Fruit fly (Drosophila melanogaster) whole organism, embryonic: ENCODE data around the gene Sas-6.
A peak's percentile ranks its signal among the peaks of the same experiment; 100 is the strongest.

Experiments used
- Adf1 ChIP-seq: fragments of 200-800 bp; sonication (Bioruptor generic); IDR thresholded peaks from 2 replicates; pipeline ENCODE4 v1.3.6; 2022; ENCODE audit warnings: missing biosample characterization, missing genetic modification characterization
- Atf6 ChIP-seq: fragments of 200-800 bp; sonication (Bioruptor generic); IDR thresholded peaks from 2 replicates; pipeline ENCODE4 v1.3.6; 2022; ENCODE audit warnings: missing biosample characterization, missing genetic modification characterization
- CG10543 ChIP-seq: fragments of 200-800 bp; sonication (Bioruptor generic); optimal IDR thresholded peaks from 3 replicates; lab custom pipeline; 2017; ENCODE audit warnings: missing biosample characterization, mild to moderate bottlenecking, missing genetic modification characterization, moderate library complexity
- CG11723 ChIP-seq: fragments of 200-800 bp; sonication (Bioruptor generic); optimal IDR thresholded peaks from 2 replicates; lab custom pipeline; 2017; ENCODE audit warnings: missing biosample characterization, mild to moderate bottlenecking, missing genetic modification characterization
- CG12219 ChIP-seq: fragments of 200-800 bp; sonication (Bioruptor generic); optimal IDR thresholded peaks from 3 replicates; lab custom pipeline; 2018; ENCODE audit warnings: missing biosample characterization, mild to moderate bottlenecking, missing genetic modification characterization
- CG12769 ChIP-seq: fragments of 200-800 bp; sonication (Bioruptor generic); optimal IDR thresholded peaks from 2 replicates; lab custom pipeline; 2019; ENCODE audit warnings: missing biosample characterization, mild to moderate bottlenecking, missing genetic modification characterization, moderate library complexity
- CG13624 ChIP-seq: fragments of 200-800 bp; sonication (Bioruptor generic); optimal IDR thresholded peaks from 2 replicates; lab custom pipeline; 2016; ENCODE audit warnings: missing biosample characterization, missing genetic modification characterization
- CG14014 ChIP-seq: fragments of 200-800 bp; sonication (Bioruptor generic); IDR thresholded peaks from 2 replicates; pipeline ENCODE4 v1.3.6; 2022; ENCODE audit warnings: missing biosample characterization, missing genetic modification characterization
- CG1647 ChIP-seq: fragments of 200-800 bp; sonication (Bioruptor generic); optimal IDR thresholded peaks from 3 replicates; lab custom pipeline; 2016; ENCODE audit warnings: missing biosample characterization, missing genetic modification characterization
- CG17361 ChIP-seq: fragments of 200-800 bp; sonication (Bioruptor generic); IDR thresholded peaks from 3 replicates; pipeline ENCODE4 v1.3.6; 2022; ENCODE audit warnings: missing biosample characterization, missing genetic modification characterization
- CG18262 ChIP-seq: fragments of 200-800 bp; optimal IDR thresholded peaks from 3 replicates; lab custom pipeline; 2019; ENCODE audit warnings: missing biosample characterization, mild to moderate bottlenecking, missing genetic modification characterization, moderate library complexity
- CG2712 ChIP-seq: fragments of 200-800 bp; optimal IDR thresholded peaks from 3 replicates; lab custom pipeline; 2019; ENCODE audit warnings: missing biosample characterization, mild to moderate bottlenecking, missing genetic modification characterization, moderate library complexity
- CG2875 ChIP-seq: fragments of 200-800 bp; sonication (Bioruptor generic); optimal IDR thresholded peaks from 2 replicates; lab custom pipeline; 2017; ENCODE audit warnings: missing biosample characterization, mild to moderate bottlenecking, missing genetic modification characterization, missing genetic modification reagents
- CG30403 ChIP-seq: fragments of 200-800 bp; sonication (Bioruptor generic); optimal IDR thresholded peaks from 3 replicates; lab custom pipeline; 2016; ENCODE audit warnings: missing biosample characterization, missing genetic modification characterization
- CG31224 ChIP-seq: fragments of 200-800 bp; sonication (Bioruptor generic); IDR thresholded peaks from 2 replicates; pipeline ENCODE4 v1.3.6; 2022; ENCODE audit warnings: missing biosample characterization, missing genetic modification characterization
- CG34422 ChIP-seq: fragments of 200-800 bp; sonication (Bioruptor generic); IDR thresholded peaks from 3 replicates; pipeline ENCODE4 v1.3.6; 2022; ENCODE audit warnings: missing biosample characterization, missing genetic modification characterization
- CG3726 ChIP-seq: fragments of 200-800 bp; sonication (Bioruptor generic); IDR thresholded peaks from 3 replicates; pipeline ENCODE4, ENCODE4 v1.3.6; 2022; ENCODE audit warnings: missing biosample characterization, missing genetic modification characterization
- CG3838 ChIP-seq: fragments of 200-800 bp; sonication (Bioruptor generic); optimal IDR thresholded peaks from 3 replicates; lab custom pipeline; 2016; ENCODE audit warnings: missing biosample characterization, missing genetic modification characterization
- CG4282 ChIP-seq: fragments of 200-800 bp; sonication (Bioruptor generic); optimal IDR thresholded peaks from 2 replicates; lab custom pipeline; 2016; ENCODE audit warnings: missing biosample characterization, missing genetic modification characterization
- CG4617 ChIP-seq: fragments of 200-800 bp; sonication (Bioruptor generic); optimal IDR thresholded peaks from 3 replicates; lab custom pipeline; 2016; ENCODE audit warnings: missing biosample characterization, missing genetic modification characterization, borderline replicate concordance
- CG6272 ChIP-seq: fragments of 200-800 bp; sonication (Bioruptor generic); IDR thresholded peaks from 2 replicates; pipeline ENCODE4 v1.3.6; 2022; ENCODE audit warnings: missing biosample characterization, missing genetic modification characterization
- CG6765 ChIP-seq: fragments of 200-800 bp; sonication (Bioruptor generic); optimal IDR thresholded peaks from 3 replicates; lab custom pipeline; 2017; ENCODE audit warnings: missing biosample characterization, mild to moderate bottlenecking, missing genetic modification characterization
- CG7987 ChIP-seq: fragments of 200-800 bp; sonication (Bioruptor generic); optimal IDR thresholded peaks from 2 replicates; lab custom pipeline; 2018; ENCODE audit warnings: missing biosample characterization, mild to moderate bottlenecking, missing genetic modification characterization, moderate library complexity
- CG8281 ChIP-seq: fragments of 200-800 bp; sonication (Bioruptor generic); optimal IDR thresholded peaks from 2 replicates; lab custom pipeline; 2018; ENCODE audit warnings: missing biosample characterization, mild to moderate bottlenecking, missing genetic modification characterization, moderate library complexity
- CG8924 ChIP-seq: fragments of 200-800 bp; optimal IDR thresholded peaks from 3 replicates; lab custom pipeline; 2019; ENCODE audit warnings: missing biosample characterization, mild to moderate bottlenecking, missing genetic modification characterization, moderate library complexity
- CrebB ChIP-seq: fragments of 200-800 bp; sonication (Bioruptor generic); optimal IDR thresholded peaks from 3 replicates; lab custom pipeline; 2018; ENCODE audit warnings: missing biosample characterization, mild to moderate bottlenecking, missing genetic modification characterization
- H2.0 ChIP-seq: fragments of 200-800 bp; sonication (Bioruptor generic); IDR thresholded peaks from 2 replicates; pipeline ENCODE4 v1.3.6; 2022; ENCODE audit warnings: missing biosample characterization, missing genetic modification characterization
- HLH4C ChIP-seq: fragments of 200-800 bp; sonication (Bioruptor generic); IDR thresholded peaks from 3 replicates; pipeline ENCODE4 v1.3.6; 2022; ENCODE audit warnings: missing biosample characterization, missing genetic modification characterization; ENCODE audit not compliant: partially characterized antibody
- Hey ChIP-seq: fragments of 200-800 bp; sonication (Bioruptor generic); optimal IDR thresholded peaks from 3 replicates; lab custom pipeline; 2018; ENCODE audit warnings: missing biosample characterization, mild to moderate bottlenecking, missing genetic modification characterization
- Hmr ChIP-seq: fragments of 200-800 bp; sonication (Bioruptor generic); optimal IDR thresholded peaks from 3 replicates; lab custom pipeline; 2017; ENCODE audit warnings: mild to moderate bottlenecking, missing biosample characterization, missing genetic modification reagents, missing genetic modification characterization
- Max ChIP-seq: fragments of 200-800 bp; sonication (Bioruptor generic); optimal IDR thresholded peaks from 2 replicates; lab custom pipeline; 2016; ENCODE audit warnings: missing biosample characterization, mild to moderate bottlenecking, missing genetic modification characterization
- Nf-YC ChIP-seq: fragments of 200-800 bp; optimal IDR thresholded peaks from 3 replicates; lab custom pipeline; 2019; ENCODE audit warnings: missing biosample characterization, mild to moderate bottlenecking, missing genetic modification characterization, moderate library complexity
- Pdp1 ChIP-seq, 2 experiments: fragments of 200-800 bp; sonication (Bioruptor generic); optimal IDR thresholded peaks; 3 replicates each; lab custom pipeline; 2016; ENCODE audit warnings: missing biosample characterization in 2 of 2, missing genetic modification characterization in 2 of 2, mild to moderate bottlenecking in 1 of 2, moderate library complexity in 1 of 2
- Sox102F ChIP-seq: fragments of 200-800 bp; sonication (Bioruptor generic); optimal IDR thresholded peaks from 2 replicates; lab custom pipeline; 2018; ENCODE audit warnings: missing biosample characterization, mild to moderate bottlenecking, missing genetic modification characterization, moderate library complexity
- ato ChIP-seq: fragments of 200-800 bp; sonication (Bioruptor generic); IDR thresholded peaks from 2 replicates; pipeline ENCODE4 v1.3.6; 2022; ENCODE audit warnings: missing biosample characterization, missing genetic modification characterization; ENCODE audit not compliant: partially characterized antibody
- fru ChIP-seq: fragments of >200 bp; optimal IDR thresholded peaks from 2 replicates; lab custom pipeline; 2017
- gfzf ChIP-seq: fragments of 200-800 bp; sonication (Bioruptor generic); optimal IDR thresholded peaks from 2 replicates; lab custom pipeline; 2016; ENCODE audit warnings: missing biosample characterization, mild to moderate bottlenecking, missing genetic modification characterization, moderate library complexity
- inv ChIP-seq: fragments of 200-800 bp; sonication (Bioruptor generic); IDR thresholded peaks from 2 replicates; pipeline ENCODE4 v1.3.6; 2022; ENCODE audit warnings: missing biosample characterization, missing genetic modification characterization; ENCODE audit not compliant: partially characterized antibody
- kni ChIP-seq: fragments of 200-800 bp; sonication (Bioruptor generic); optimal IDR thresholded peaks from 3 replicates; lab custom pipeline; 2017; ENCODE audit warnings: mild to moderate bottlenecking, missing biosample characterization, missing genetic modification reagents, missing genetic modification characterization
- lbe ChIP-seq: fragments of 200-800 bp; sonication (Bioruptor generic); optimal IDR thresholded peaks from 2 replicates; lab custom pipeline; 2016; ENCODE audit warnings: missing biosample characterization, mild to moderate bottlenecking, missing genetic modification characterization
- lilli ChIP-seq: fragments of 200-800 bp; sonication (Bioruptor generic); optimal IDR thresholded peaks from 3 replicates; lab custom pipeline; 2016; ENCODE audit warnings: missing biosample characterization, missing genetic modification characterization
- luna ChIP-seq: fragments of 200-800 bp; sonication (Bioruptor generic); optimal IDR thresholded peaks from 2 replicates; lab custom pipeline; 2016; ENCODE audit warnings: missing biosample characterization, missing genetic modification characterization
- nerfin-1 ChIP-seq: fragments of 200-800 bp; sonication (Bioruptor generic); optimal IDR thresholded peaks from 3 replicates; lab custom pipeline; 2019; ENCODE audit warnings: missing biosample characterization, mild to moderate bottlenecking, missing genetic modification characterization, moderate library complexity
- onecut ChIP-seq: fragments of 200-800 bp; sonication (Bioruptor generic); IDR thresholded peaks from 2 replicates; pipeline ENCODE4 v1.3.6; 2022; ENCODE audit warnings: missing biosample characterization, missing genetic modification characterization
- org-1 ChIP-seq: fragments of 200-800 bp; sonication (Bioruptor generic); optimal IDR thresholded peaks from 2 replicates; lab custom pipeline; 2017; ENCODE audit warnings: missing biosample characterization, missing genetic modification characterization
- psq ChIP-seq: fragments of 200-800 bp; sonication (Bioruptor generic); optimal IDR thresholded peaks from 2 replicates; lab custom pipeline; 2017; ENCODE audit warnings: missing biosample characterization, missing genetic modification characterization
- ranshi ChIP-seq: fragments of 200-800 bp; sonication (Bioruptor generic); IDR thresholded peaks from 2 replicates; pipeline ENCODE4 v1.3.6; 2022; ENCODE audit warnings: missing biosample characterization, missing genetic modification characterization
- sens ChIP-seq: fragments of 200-800 bp; sonication (Bioruptor generic); peaks from one replicate; lab custom pipeline; 2016; ENCODE audit warnings: missing biosample characterization, missing genetic modification characterization
- sim ChIP-seq: fragments of 200-800 bp; sonication (Bioruptor generic); IDR thresholded peaks from 2 replicates; pipeline ENCODE4 v1.3.6; 2022; ENCODE audit warnings: missing biosample characterization, missing genetic modification characterization
- so ChIP-seq: fragments of 200-800 bp; sonication (Bioruptor generic); IDR thresholded peaks from 3 replicates; pipeline ENCODE4 v1.3.6; 2022; ENCODE audit warnings: missing biosample characterization, missing genetic modification characterization

Sas-6 gene

dm6 chr3R:30043139-30043744, 48.1 kb downstream of the Sas-6 start, which contains the start of gene Sry-delta (continued):
- peak; percentile 85 to 96 for TF ChIP-seq Pdp1 (GFP tag; optimal IDR thresholded peaks at IDR 0.05; lab: Kevin White, UChicago)
- TF ChIP-seq CG8924 = peak; percentile 81
- peak; percentile 71 for TF ChIP-seq CG17361 (GFP tag; lab: Robert Waterston, UW)
- peak; percentile 62 for TF ChIP-seq CG10543 (GFP tag; lab: Kevin White, UChicago)
- peak; percentile 82 for TF ChIP-seq ranshi (GFP tag; lab: Robert Waterston, UW)
- TF ChIP-seq CG2712 (tag; lab: Kevin White, UChicago) = peak; percentile 83
- peak; percentile 71 for TF ChIP-seq CrebB (tag; lab: Kevin White, UChicago)
- TF ChIP-seq CG6765 = peak; percentile 40
- peak; percentile 23 for TF ChIP-seq CG12219 (GFP tag; lab: Kevin White, UChicago)
- TF ChIP-seq Nf-YC (tag; lab: Kevin White, UChicago) = peak; percentile 63
- peak; percentile 69 for TF ChIP-seq CG6272
- TF ChIP-seq H2.0 (GFP tag; lab: Robert Waterston, UW) = peak; percentile 60
- TF ChIP-seq nerfin-1 (tag; lab: Kevin White, UChicago) = peak; percentile 64
- peak; percentile 63 for TF ChIP-seq CG18262 (tag; lab: Kevin White, UChicago)
- peak; percentile 50 for TF ChIP-seq onecut (GFP tag; lab: Robert Waterston, UW)
- no peak for TF ChIP-seq CG12769 (tag; lab: Kevin White, UChicago)
- TF ChIP-seq sens = peak; percentile 96
- TF ChIP-seq org-1 (GFP tag; lab: Kevin White, UChicago) = no peak
- TF ChIP-seq Max (GFP tag; lab: Kevin White, UChicago) = peak; percentile 80
- peak; percentile 52 for TF ChIP-seq gfzf (GFP tag; lab: Kevin White, UChicago)
- peak; percentile 60 for TF ChIP-seq psq (GFP tag; lab: Kevin White, UChicago)
- peak; percentile 66; the same call in 1 of the 2 replicates for TF ChIP-seq inv (GFP tag; lab: Robert Waterston, UW)
- TF ChIP-seq CG31224 (GFP tag; lab: Robert Waterston, UW) = peak; percentile 57
- TF ChIP-seq CG14014 (GFP tag; lab: Robert Waterston, UW) = peak; percentile 61; the same call in 1 of the 2 replicates
- TF ChIP-seq Atf6 = peak; percentile 80
- no peak for TF ChIP-seq CG8281 (tag; lab: Kevin White, UChicago)
- 0 out of 3 replicates have a peak, but pooled peaks have one; percentile 49 for TF ChIP-seq CG3726 (GFP tag; lab: Robert Waterston, UW)
- TF ChIP-seq CG4282 = peak; percentile 86
- peak; percentile 83 for TF ChIP-seq CG7987
- TF ChIP-seq CG4617 = peak; percentile 98
- TF ChIP-seq so = no peak
- TF ChIP-seq CG3838 = peak; percentile 20
- TF ChIP-seq Adf1 (GFP tag; lab: Robert Waterston, UW) = peak; percentile 55; the same call in 1 of the 2 replicates
- peak; percentile 90 for TF ChIP-seq CG13624 (GFP tag; lab: Kevin White, UChicago)
- TF ChIP-seq CG30403 = peak; percentile 90
- TF ChIP-seq Hmr (GFP tag; lab: Kevin White, UChicago) = peak; percentile 85
- no peak for TF ChIP-seq fru (lab: Kevin White, UChicago)
- peak; percentile 68 for TF ChIP-seq lbe
- peak; percentile 84 for TF ChIP-seq CG34422
- peak; percentile 74 for TF ChIP-seq CG11723 (GFP tag; lab: Kevin White, UChicago)
- peak; percentile 17 for TF ChIP-seq kni (GFP tag; lab: Kevin White, UChicago)
- TF ChIP-seq Sox102F = no peak
- TF ChIP-seq CG1647 = peak; percentile 91
- peak; percentile 64; the same call in 1 of the 2 replicates for TF ChIP-seq ato (GFP tag; lab: Robert Waterston, UW)
- TF ChIP-seq CG2875 (GFP tag; lab: Kevin White, UChicago) = peak; percentile 13
- no peak for TF ChIP-seq sim (GFP tag; lab: Robert Waterston, UW)
- peak; percentile 93 for TF ChIP-seq lilli
- peak; percentile 54; the same call in 1 of the 3 replicates for TF ChIP-seq HLH4C (GFP tag; lab: Robert Waterston, UW)
- TF ChIP-seq luna = peak; percentile 84
- no peak for TF ChIP-seq Hey (tag; lab: Kevin White, UChicago)
